Worm (Caenorhabditis elegans) whole organism, mixed stage, embryonic: ENCODE measurements around the gene nex-4.

Experiments used
- nhr-237 ChIP-seq: fragments of 150-350 bp; optimal IDR thresholded peaks from 2 replicates; lab custom pipeline; 2014; ENCODE audit warnings: missing biosample characterization, missing genetic modification characterization
- nhr-76 ChIP-seq: sonication (generic microtip); optimal IDR thresholded peaks from 2 replicates; lab custom pipeline; 2017; ENCODE audit warnings: missing biosample characterization, missing genetic modification characterization

DNA sequence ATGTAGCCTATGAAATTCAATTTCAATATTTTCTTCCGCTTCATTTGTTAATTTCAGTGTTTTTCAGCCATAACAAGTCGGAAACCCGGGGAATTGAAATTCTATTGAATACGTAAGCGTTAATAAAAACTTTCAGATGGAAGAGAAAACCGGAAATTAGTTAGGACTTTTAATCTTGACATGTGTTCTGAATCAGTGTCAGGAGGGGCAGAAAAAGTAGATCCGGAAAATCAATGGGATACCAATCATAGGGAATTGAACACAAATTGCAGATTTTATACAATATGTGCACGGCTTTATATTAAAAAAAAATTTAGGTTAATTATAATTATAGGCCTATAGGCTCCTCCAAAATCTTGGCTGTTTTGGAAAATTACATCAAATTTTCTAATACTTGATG, 13.1 kb downstream of the nex-4 start:
- no peak for TF ChIP-seq nhr-76 (tag; lab: Kevin White, UChicago)
- TF ChIP-seq nhr-237 (tag; lab: Kevin White, UChicago), result no peak
